Worm (Caenorhabditis elegans) whole organism, mixed stage, embryonic: Measurements from ENCODE around the gene his-31.

Source experiments
- blmp-1 ChIP-seq: fragments of 150-350 bp; optimal IDR thresholded peaks from 2 replicates; lab custom pipeline; 2014; ENCODE audit warnings: missing biosample characterization, missing genetic modification characterization
- cnd-1 ChIP-seq: fragments of 200-800 bp; sonication (Bioruptor generic); optimal IDR thresholded peaks from 2 replicates; lab custom pipeline; 2018; ENCODE audit warnings: mild to moderate bottlenecking, missing genetic modification characterization, missing compliant biosample characterization
- elt-3 ChIP-seq: fragments of 150-350 bp; optimal IDR thresholded peaks from 2 replicates; lab custom pipeline; 2014; ENCODE audit warnings: missing biosample characterization, missing genetic modification characterization
- nhr-28 ChIP-seq: fragments of 150-350 bp; optimal IDR thresholded peaks from 2 replicates; lab custom pipeline; 2014; ENCODE audit warnings: missing biosample characterization, missing genetic modification characterization
- snpc-4 ChIP-seq: fragments of 150-350 bp; optimal IDR thresholded peaks from 2 replicates; lab custom pipeline; 2014; ENCODE audit warnings: missing biosample characterization, missing genetic modification characterization
- unc-39 ChIP-seq: fragments of 150-350 bp; optimal IDR thresholded peaks from 2 replicates; lab custom pipeline; 2014; ENCODE audit warnings: missing biosample characterization, missing genetic modification characterization
- unc-62 ChIP-seq: fragments of 150-350 bp; optimal IDR thresholded peaks from 2 replicates; lab custom pipeline; 2014; ENCODE audit warnings: missing biosample characterization, missing genetic modification reagents, missing genetic modification characterization

ce11 chrIV:8297192-8297591, 36.6 kb downstream of the his-31 start, which contains the start of gene nprl-3:
- TF ChIP-seq cnd-1 (tag; lab: Kevin White, UChicago) (no peak), elt-3 (tag; lab: Kevin White, UChicago) (no peak), unc-39 (tag; lab: Kevin White, UChicago) (no peak), unc-62 (no peak), snpc-4 (tag; lab: Kevin White, UChicago) (no peak), nhr-28 (tag; lab: Kevin White, UChicago) (no peak), blmp-1 (no peak)
